Fruit fly (Drosophila melanogaster) whole organism, wandering third instar larva: ENCODE measurements around the gene Bicra.
A peak's percentile ranks its signal among the peaks of the same experiment; 100 is the strongest.

Experiments
- Abd-B ChIP-seq: fragments of >200 bp; optimal IDR thresholded peaks from 2 replicates; lab custom pipeline; 2017; ENCODE audit warnings: missing biosample characterization, missing genetic modification characterization
- CG32264 ChIP-seq: fragments of 200-800 bp; sonication (Bioruptor generic); optimal IDR thresholded peaks from 2 replicates; lab custom pipeline; 2016; ENCODE audit warnings: missing biosample characterization, missing genetic modification characterization
- CG9705 ChIP-seq: fragments of 200-800 bp; sonication (Bioruptor generic); optimal IDR thresholded peaks from 2 replicates; lab custom pipeline; 2018; ENCODE audit warnings: missing biosample characterization, mild to moderate bottlenecking, missing genetic modification characterization
- GATAd ChIP-seq: sonication (Bioruptor generic); optimal IDR thresholded peaks from 2 replicates; lab custom pipeline; 2016; ENCODE audit warnings: missing biosample characterization, missing genetic modification characterization
- HLH106 ChIP-seq: fragments of 200-800 bp; optimal IDR thresholded peaks from 3 replicates; lab custom pipeline; 2019; ENCODE audit warnings: missing biosample characterization, mild to moderate bottlenecking, missing genetic modification characterization, moderate library complexity
- Hnf4 ChIP-seq: fragments of 200-800 bp; sonication (Bioruptor generic); optimal IDR thresholded peaks from 2 replicates; lab custom pipeline; 2016; ENCODE audit warnings: missing biosample characterization, mild to moderate bottlenecking, missing genetic modification characterization
- Hr83 ChIP-seq: fragments of 200-300 bp; sonication (Bioruptor generic); optimal IDR thresholded peaks from 2 replicates; lab custom pipeline; 2016; ENCODE audit warnings: missing biosample characterization, mild to moderate bottlenecking, missing genetic modification characterization, moderate library complexity; ENCODE audit not compliant: poor library complexity, severe bottlenecking
- Mio ChIP-seq: sonication (Bioruptor generic); optimal IDR thresholded peaks from 2 replicates; lab custom pipeline; 2016; ENCODE audit warnings: missing biosample characterization, missing genetic modification characterization
- Myc ChIP-seq: fragments of >200 bp; optimal IDR thresholded peaks from 2 replicates; lab custom pipeline; 2017
- N ChIP-seq: fragments of >200 bp; optimal IDR thresholded peaks from 2 replicates; lab custom pipeline; 2018; ENCODE audit warnings: missing biosample characterization, missing external identifiers, missing genetic modification characterization
- OdsH ChIP-seq: fragments of 200-800 bp; sonication (Bioruptor generic); optimal IDR thresholded peaks from 2 replicates; lab custom pipeline; 2016; ENCODE audit warnings: missing biosample characterization, mild to moderate bottlenecking, missing genetic modification characterization
- Rel ChIP-seq, 2 experiments: fragments of 200-800 bp; sonication (Bioruptor generic) in 1 of 2; optimal IDR thresholded peaks; 2 replicates in 1 of 2; 3 replicates in 1 of 2; lab custom pipeline; 2016 to 2019; ENCODE audit warnings: mild to moderate bottlenecking in 2 of 2, missing biosample characterization in 2 of 2, missing genetic modification characterization in 2 of 2, moderate library complexity in 1 of 2
- Sp1 ChIP-seq: fragments of 200-800 bp; sonication (Bioruptor generic); optimal IDR thresholded peaks from 3 replicates; lab custom pipeline; 2019; ENCODE audit warnings: missing biosample characterization, mild to moderate bottlenecking, missing genetic modification characterization, moderate library complexity
- Vsx2 ChIP-seq: fragments of 200-300, 225-300 bp; sonication (Bioruptor generic); optimal IDR thresholded peaks from 2 replicates; lab custom pipeline; 2018; ENCODE audit warnings: missing biosample characterization, missing genetic modification characterization; ENCODE audit not compliant: partially characterized antibody
- br ChIP-seq: fragments of 200-800 bp; sonication (Bioruptor generic); optimal IDR thresholded peaks from 2 replicates; lab custom pipeline; 2016; ENCODE audit warnings: missing biosample characterization, missing genetic modification characterization
- dmrt93B ChIP-seq: fragments of 200-800 bp; sonication (Bioruptor generic); optimal IDR thresholded peaks from 2 replicates; lab custom pipeline; 2018; ENCODE audit warnings: missing biosample characterization, mild to moderate bottlenecking, missing genetic modification characterization
- ey ChIP-seq: fragments of 200-800 bp; sonication (Bioruptor generic); optimal IDR thresholded peaks from 2 replicates; lab custom pipeline; 2016; ENCODE audit warnings: missing biosample characterization, missing genetic modification characterization
- foxo ChIP-seq, 2 experiments: fragments of 200-800 bp; sonication (Bioruptor generic); optimal IDR thresholded peaks; 2 replicates in 1 of 2; 3 replicates in 1 of 2; lab custom pipeline; 2016 to 2017; ENCODE audit warnings: missing biosample characterization in 2 of 2, missing genetic modification characterization in 2 of 2
- fru ChIP-seq: fragments of 200-800 bp; sonication (Bioruptor generic); optimal IDR thresholded peaks from 3 replicates; lab custom pipeline; 2016; ENCODE audit warnings: missing biosample characterization, mild to moderate bottlenecking, missing genetic modification characterization
- h ChIP-seq: fragments of 200-800 bp; sonication (Bioruptor generic); optimal IDR thresholded peaks from 3 replicates; lab custom pipeline; 2016; ENCODE audit warnings: missing biosample characterization, mild to moderate bottlenecking, missing genetic modification characterization
- jim ChIP-seq: fragments of 175-275, 200-325 bp; sonication (Bioruptor generic); optimal IDR thresholded peaks from 2 replicates; lab custom pipeline; 2016; ENCODE audit warnings: missing biosample characterization, mild to moderate bottlenecking, missing genetic modification characterization
- lola ChIP-seq: fragments of >200 bp; optimal IDR thresholded peaks from 2 replicates; lab custom pipeline; 2017; ENCODE audit warnings: missing biosample characterization, missing genetic modification characterization
- psq ChIP-seq: fragments of 200-800 bp; sonication (Bioruptor generic); optimal IDR thresholded peaks from 3 replicates; lab custom pipeline; 2017; ENCODE audit warnings: missing biosample characterization, mild to moderate bottlenecking, missing genetic modification characterization, moderate library complexity
- rgr ChIP-seq: fragments of 200-800 bp; sonication (Bioruptor generic); optimal IDR thresholded peaks from 3 replicates; lab custom pipeline; 2016; ENCODE audit warnings: missing biosample characterization, mild to moderate bottlenecking, missing genetic modification characterization
- sage ChIP-seq: fragments of 200-800 bp; sonication (Bioruptor generic); optimal IDR thresholded peaks from 2 replicates; lab custom pipeline; 2016; ENCODE audit warnings: missing biosample characterization, mild to moderate bottlenecking, missing genetic modification characterization
- sv ChIP-seq: fragments of 200-800 bp; sonication (Bioruptor generic); optimal IDR thresholded peaks from 3 replicates; lab custom pipeline; 2016; ENCODE audit warnings: missing biosample characterization, missing genetic modification characterization
- woc ChIP-seq: sonication (Bioruptor generic); optimal IDR thresholded peaks from 2 replicates; lab custom pipeline; 2016; ENCODE audit warnings: missing biosample characterization, mild to moderate bottlenecking, missing genetic modification characterization

The Bicra gene

DNA sequence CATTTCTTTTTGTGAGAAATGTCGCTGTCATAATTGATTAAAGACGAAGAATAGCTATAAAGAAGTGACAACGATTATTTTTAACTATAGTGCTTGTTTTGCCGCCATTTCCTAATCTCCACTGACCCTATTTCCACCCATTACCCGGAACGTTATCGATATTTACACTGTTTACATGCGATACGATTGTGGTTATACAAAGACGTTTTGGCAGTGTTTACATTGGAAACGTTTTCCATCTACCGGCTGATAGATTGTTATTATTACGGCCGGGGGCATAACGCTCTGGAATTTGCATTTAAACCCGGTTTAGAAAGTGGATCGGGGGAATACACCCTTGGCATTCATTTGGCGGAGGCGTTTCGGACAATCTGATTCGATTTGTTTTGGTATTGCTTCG is 3.4 kb downstream of the Bicra start:
- TF ChIP-seq GATAd (GFP tag; lab: Kevin White, UChicago) (no peak), CG9705 (GFP tag; lab: Kevin White, UChicago) (no peak), N (GFP tag; lab: Kevin White, UChicago) (no peak), sv (no peak), Mio (GFP tag; lab: Kevin White, UChicago) (no peak), Hnf4 (GFP tag; lab: Kevin White, UChicago) (no peak), Vsx2 (GFP tag; lab: Kevin White, UChicago) (no peak), br (no peak), sage (no peak), Myc (lab: Kevin White, UChicago) (no peak), HLH106 (tag; lab: Kevin White, UChicago) (no peak), Rel (GFP tag; optimal IDR thresholded peaks at IDR 0.05; lab: Kevin White, UChicago) (no peak), Rel (tag; optimal IDR thresholded peaks at IDR 0.05; lab: Kevin White, UChicago) (no peak), CG32264 (GFP tag; lab: Kevin White, UChicago) (no peak), foxo (GFP tag; optimal IDR thresholded peaks at IDR 0.05; lab: Kevin White, UChicago) (no peak), rgr (GFP tag; lab: Kevin White, UChicago) (no peak), psq (GFP tag; lab: Kevin White, UChicago) (no peak), h (GFP tag; lab: Kevin White, UChicago) (no peak), Abd-B (GFP tag; lab: Kevin White, UChicago) (no peak), dmrt93B (GFP tag; lab: Kevin White, UChicago) (no peak)

DNA sequence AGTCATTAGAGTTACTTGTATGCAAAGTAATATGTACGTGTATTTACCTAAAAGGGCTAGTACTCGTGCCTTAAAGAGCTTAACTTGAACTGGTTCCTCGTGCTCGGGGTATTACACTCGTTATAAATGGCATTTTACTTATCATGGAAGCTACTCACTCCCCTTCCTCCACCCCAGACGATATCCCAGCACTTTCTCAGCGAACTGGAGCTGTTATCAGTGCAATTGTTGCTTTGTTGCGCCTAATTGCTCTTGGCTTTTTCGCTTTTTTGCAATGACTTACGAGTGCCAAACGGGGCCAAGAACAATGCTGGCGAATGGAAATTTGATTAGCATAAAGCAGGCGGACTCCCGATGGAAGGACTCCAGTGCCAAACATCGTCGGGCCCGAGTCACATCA is 4.3 kb downstream of the Bicra start:
- peak; percentile 28 for TF ChIP-seq fru
- peak; percentile 34 for TF ChIP-seq h (GFP tag; lab: Kevin White, UChicago)
- TF ChIP-seq psq (GFP tag; lab: Kevin White, UChicago) = no peak
- peak; percentile 9 for TF ChIP-seq Sp1
- no peak for TF ChIP-seq foxo (GFP tag; optimal IDR thresholded peaks at IDR 0.05; lab: Kevin White, UChicago)
- TF ChIP-seq lola (GFP tag; lab: Kevin White, UChicago) = no peak
- no peak for TF ChIP-seq Rel (GFP tag; optimal IDR thresholded peaks at IDR 0.05; lab: Kevin White, UChicago)
- peak; percentile 29 for TF ChIP-seq Rel (tag; optimal IDR thresholded peaks at IDR 0.05; lab: Kevin White, UChicago)

DNA sequence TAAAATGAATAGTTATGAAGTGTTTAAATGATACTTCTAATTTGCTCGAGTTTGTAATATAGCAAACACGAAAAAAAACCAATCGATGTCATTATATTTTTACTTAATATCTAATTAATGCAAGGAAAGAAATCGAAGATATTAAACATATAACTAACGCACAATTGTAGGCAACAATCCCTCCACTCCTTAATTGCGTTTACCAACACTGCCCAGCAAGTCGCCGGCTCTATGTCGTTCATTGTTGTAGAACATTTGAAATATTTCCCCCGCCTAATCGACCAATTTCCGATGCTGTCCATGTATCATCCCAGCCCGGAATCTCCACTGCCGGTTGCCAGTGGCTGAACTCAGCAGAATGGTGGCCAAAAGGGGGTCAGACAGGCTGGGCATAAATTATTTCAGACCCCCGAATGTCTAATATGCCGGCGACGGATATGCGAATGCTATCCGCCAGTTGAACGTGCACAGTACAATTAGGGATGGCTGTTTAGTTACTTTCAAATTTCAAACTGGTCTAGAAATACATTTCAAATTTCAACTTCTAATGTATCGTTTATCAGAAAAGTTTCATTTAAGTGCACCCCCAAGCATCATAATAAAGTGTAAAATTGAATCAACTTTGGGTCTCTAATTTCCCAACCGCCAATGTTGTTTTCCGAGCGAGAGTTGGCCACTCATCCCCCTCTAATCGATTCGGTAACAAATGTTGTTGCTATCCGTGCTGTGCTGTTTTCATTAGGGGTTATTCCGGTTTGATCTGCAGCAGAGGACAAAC is 5.8 kb downstream of the Bicra start:
- TF ChIP-seq OdsH (GFP tag; lab: Kevin White, UChicago) (peak; percentile 30), rgr (GFP tag; lab: Kevin White, UChicago) (peak; percentile 20), woc (GFP tag; lab: Kevin White, UChicago) (peak; percentile 25), br (peak; percentile 1), Rel (GFP tag; optimal IDR thresholded peaks at IDR 0.05; lab: Kevin White, UChicago) (peak; percentile 4), Rel (tag; optimal IDR thresholded peaks at IDR 0.05; lab: Kevin White, UChicago) (no peak), foxo (GFP tag; optimal IDR thresholded peaks at IDR 0.05; lab: Kevin White, UChicago) (peak in 1 of 2 experiments; percentile 63), Sp1 (peak; percentile 32), GATAd (GFP tag; lab: Kevin White, UChicago) (no peak), ey (GFP tag; lab: Kevin White, UChicago) (peak; percentile 68), CG9705 (GFP tag; lab: Kevin White, UChicago) (no peak), h (GFP tag; lab: Kevin White, UChicago) (peak; percentile 55), Hnf4 (GFP tag; lab: Kevin White, UChicago) (peak; percentile 14), jim (no peak), fru (peak; percentile 42), HLH106 (tag; lab: Kevin White, UChicago) (peak; percentile 54)

DNA sequence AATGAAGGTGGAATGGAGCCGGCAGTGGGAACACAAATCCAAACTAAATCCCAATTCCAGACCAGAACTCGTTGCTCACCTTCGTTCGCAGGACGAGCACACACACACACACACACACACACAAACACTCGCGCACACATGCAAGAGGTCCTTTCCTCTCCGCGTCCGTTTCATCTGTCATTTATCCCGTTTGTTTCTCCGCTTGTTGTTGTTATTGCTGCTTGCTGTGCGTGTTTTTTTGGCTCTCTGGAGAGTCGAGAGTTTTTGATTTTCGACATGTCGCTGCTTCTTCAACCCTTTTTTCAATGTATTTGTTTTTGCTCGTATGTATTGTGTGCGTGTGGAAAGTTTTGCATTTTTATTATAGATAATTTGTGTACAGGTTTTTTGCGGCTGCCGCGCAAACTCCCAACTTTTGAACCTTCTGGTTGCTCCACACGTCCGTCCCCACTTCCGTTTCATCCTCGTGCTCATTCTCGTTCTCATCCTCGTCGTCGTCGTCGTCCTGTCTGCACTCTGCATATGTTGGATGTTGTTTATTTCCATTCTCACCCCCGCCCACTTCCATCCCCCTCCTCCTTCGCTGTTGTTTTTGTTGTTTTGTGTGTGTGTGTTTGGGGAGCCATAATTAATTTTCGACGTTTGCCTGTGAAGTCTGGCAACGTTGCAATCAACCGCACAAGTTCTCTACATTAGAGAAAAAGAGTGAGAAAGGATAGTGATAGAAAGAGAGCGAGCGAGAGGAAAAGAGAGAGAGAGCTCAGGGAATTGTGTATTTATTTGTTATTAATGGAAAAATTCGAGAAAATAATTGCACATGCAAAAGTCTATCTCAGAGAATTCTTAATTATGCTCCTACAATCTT is 6.6 kb downstream of the Bicra start:
- no peak for TF ChIP-seq Abd-B (GFP tag; lab: Kevin White, UChicago)
- TF ChIP-seq psq (GFP tag; lab: Kevin White, UChicago) = peak; percentile 60
- no peak for TF ChIP-seq Hr83 (GFP tag; lab: Kevin White, UChicago)
- TF ChIP-seq fru = peak; percentile 2
